Fruit fly (Drosophila melanogaster) whole organism, wandering third instar larva: Measurements from ENCODE around the gene CG42717.

ENCODE experiments used
- CG32264 ChIP-seq: fragments of 200-800 bp; sonication (Bioruptor generic); optimal IDR thresholded peaks from 2 replicates; lab custom pipeline; 2016; ENCODE audit warnings: missing biosample characterization, missing genetic modification characterization
- CrebA ChIP-seq: fragments of 200-800 bp; sonication (Bioruptor generic); optimal IDR thresholded peaks from 2 replicates; lab custom pipeline; 2016; ENCODE audit warnings: missing biosample characterization, mild to moderate bottlenecking, missing genetic modification characterization, borderline replicate concordance
- Dfd ChIP-seq: fragments of >200 bp; optimal IDR thresholded peaks from 2 replicates; lab custom pipeline; 2017; ENCODE audit warnings: missing biosample characterization, missing genetic modification characterization
- HLH106 ChIP-seq: fragments of 200-800 bp; optimal IDR thresholded peaks from 3 replicates; lab custom pipeline; 2019; ENCODE audit warnings: missing biosample characterization, mild to moderate bottlenecking, missing genetic modification characterization, moderate library complexity
- Hnf4 ChIP-seq: fragments of 200-800 bp; sonication (Bioruptor generic); optimal IDR thresholded peaks from 2 replicates; lab custom pipeline; 2016; ENCODE audit warnings: missing biosample characterization, mild to moderate bottlenecking, missing genetic modification characterization
- Hr78 ChIP-seq: fragments of >200 bp; optimal IDR thresholded peaks from 2 replicates; lab custom pipeline; 2017; ENCODE audit warnings: missing biosample characterization, missing genetic modification characterization
- Jra ChIP-seq: sonication (Bioruptor generic); optimal IDR thresholded peaks from 2 replicates; lab custom pipeline; 2016; ENCODE audit warnings: missing biosample characterization, missing genetic modification characterization
- Mio ChIP-seq: sonication (Bioruptor generic); optimal IDR thresholded peaks from 2 replicates; lab custom pipeline; 2016; ENCODE audit warnings: missing biosample characterization, missing genetic modification characterization
- Myc ChIP-seq: fragments of >200 bp; optimal IDR thresholded peaks from 2 replicates; lab custom pipeline; 2017
- OdsH ChIP-seq: fragments of 200-800 bp; sonication (Bioruptor generic); optimal IDR thresholded peaks from 2 replicates; lab custom pipeline; 2016; ENCODE audit warnings: missing biosample characterization, mild to moderate bottlenecking, missing genetic modification characterization
- Rel ChIP-seq, 2 experiments: fragments of 200-800 bp; sonication (Bioruptor generic) in 1 of 2; optimal IDR thresholded peaks; 2 replicates in 1 of 2; 3 replicates in 1 of 2; lab custom pipeline; 2016 to 2019; ENCODE audit warnings: mild to moderate bottlenecking in 2 of 2, missing biosample characterization in 2 of 2, missing genetic modification characterization in 2 of 2, moderate library complexity in 1 of 2
- Sp1 ChIP-seq: fragments of 200-800 bp; sonication (Bioruptor generic); optimal IDR thresholded peaks from 3 replicates; lab custom pipeline; 2019; ENCODE audit warnings: missing biosample characterization, mild to moderate bottlenecking, missing genetic modification characterization, moderate library complexity
- Vsx2 ChIP-seq: fragments of 200-300, 225-300 bp; sonication (Bioruptor generic); optimal IDR thresholded peaks from 2 replicates; lab custom pipeline; 2018; ENCODE audit warnings: missing biosample characterization, missing genetic modification characterization; ENCODE audit not compliant: partially characterized antibody
- br ChIP-seq: fragments of 200-800 bp; sonication (Bioruptor generic); optimal IDR thresholded peaks from 2 replicates; lab custom pipeline; 2016; ENCODE audit warnings: missing biosample characterization, missing genetic modification characterization
- brk ChIP-seq: fragments of 200-800 bp; sonication (Bioruptor generic); optimal IDR thresholded peaks from 2 replicates; lab custom pipeline; 2016; ENCODE audit warnings: missing biosample characterization, mild to moderate bottlenecking, missing genetic modification characterization
- dmrt93B ChIP-seq: fragments of 200-800 bp; sonication (Bioruptor generic); optimal IDR thresholded peaks from 2 replicates; lab custom pipeline; 2018; ENCODE audit warnings: missing biosample characterization, mild to moderate bottlenecking, missing genetic modification characterization
- dsf ChIP-seq: sonication (Bioruptor generic); optimal IDR thresholded peaks from 2 replicates; lab custom pipeline; 2016; ENCODE audit warnings: missing biosample characterization, missing genetic modification characterization, borderline replicate concordance
- ey ChIP-seq: fragments of 200-800 bp; sonication (Bioruptor generic); optimal IDR thresholded peaks from 2 replicates; lab custom pipeline; 2016; ENCODE audit warnings: missing biosample characterization, missing genetic modification characterization
- foxo ChIP-seq, 2 experiments: fragments of 200-800 bp; sonication (Bioruptor generic); optimal IDR thresholded peaks; 2 replicates in 1 of 2; 3 replicates in 1 of 2; lab custom pipeline; 2016 to 2017; ENCODE audit warnings: missing biosample characterization in 2 of 2, missing genetic modification characterization in 2 of 2
- fru ChIP-seq: fragments of 200-800 bp; sonication (Bioruptor generic); optimal IDR thresholded peaks from 3 replicates; lab custom pipeline; 2016; ENCODE audit warnings: missing biosample characterization, mild to moderate bottlenecking, missing genetic modification characterization
- h ChIP-seq: fragments of 200-800 bp; sonication (Bioruptor generic); optimal IDR thresholded peaks from 3 replicates; lab custom pipeline; 2016; ENCODE audit warnings: missing biosample characterization, mild to moderate bottlenecking, missing genetic modification characterization
- jim ChIP-seq: fragments of 175-275, 200-325 bp; sonication (Bioruptor generic); optimal IDR thresholded peaks from 2 replicates; lab custom pipeline; 2016; ENCODE audit warnings: missing biosample characterization, mild to moderate bottlenecking, missing genetic modification characterization
- lola ChIP-seq: fragments of >200 bp; optimal IDR thresholded peaks from 2 replicates; lab custom pipeline; 2017; ENCODE audit warnings: missing biosample characterization, missing genetic modification characterization
- psq ChIP-seq: fragments of 200-800 bp; sonication (Bioruptor generic); optimal IDR thresholded peaks from 3 replicates; lab custom pipeline; 2017; ENCODE audit warnings: missing biosample characterization, mild to moderate bottlenecking, missing genetic modification characterization, moderate library complexity
- rgr ChIP-seq: fragments of 200-800 bp; sonication (Bioruptor generic); optimal IDR thresholded peaks from 3 replicates; lab custom pipeline; 2016; ENCODE audit warnings: missing biosample characterization, mild to moderate bottlenecking, missing genetic modification characterization
- sage ChIP-seq: fragments of 200-800 bp; sonication (Bioruptor generic); optimal IDR thresholded peaks from 2 replicates; lab custom pipeline; 2016; ENCODE audit warnings: missing biosample characterization, mild to moderate bottlenecking, missing genetic modification characterization
- sv ChIP-seq: fragments of 200-800 bp; sonication (Bioruptor generic); optimal IDR thresholded peaks from 3 replicates; lab custom pipeline; 2016; ENCODE audit warnings: missing biosample characterization, missing genetic modification characterization
- tai ChIP-seq: sonication (Bioruptor generic); optimal IDR thresholded peaks from 2 replicates; lab custom pipeline; 2016; ENCODE audit warnings: missing biosample characterization, missing genetic modification characterization
- woc ChIP-seq: sonication (Bioruptor generic); optimal IDR thresholded peaks from 2 replicates; lab custom pipeline; 2016; ENCODE audit warnings: missing biosample characterization, mild to moderate bottlenecking, missing genetic modification characterization

Gene CG42717

DNA sequence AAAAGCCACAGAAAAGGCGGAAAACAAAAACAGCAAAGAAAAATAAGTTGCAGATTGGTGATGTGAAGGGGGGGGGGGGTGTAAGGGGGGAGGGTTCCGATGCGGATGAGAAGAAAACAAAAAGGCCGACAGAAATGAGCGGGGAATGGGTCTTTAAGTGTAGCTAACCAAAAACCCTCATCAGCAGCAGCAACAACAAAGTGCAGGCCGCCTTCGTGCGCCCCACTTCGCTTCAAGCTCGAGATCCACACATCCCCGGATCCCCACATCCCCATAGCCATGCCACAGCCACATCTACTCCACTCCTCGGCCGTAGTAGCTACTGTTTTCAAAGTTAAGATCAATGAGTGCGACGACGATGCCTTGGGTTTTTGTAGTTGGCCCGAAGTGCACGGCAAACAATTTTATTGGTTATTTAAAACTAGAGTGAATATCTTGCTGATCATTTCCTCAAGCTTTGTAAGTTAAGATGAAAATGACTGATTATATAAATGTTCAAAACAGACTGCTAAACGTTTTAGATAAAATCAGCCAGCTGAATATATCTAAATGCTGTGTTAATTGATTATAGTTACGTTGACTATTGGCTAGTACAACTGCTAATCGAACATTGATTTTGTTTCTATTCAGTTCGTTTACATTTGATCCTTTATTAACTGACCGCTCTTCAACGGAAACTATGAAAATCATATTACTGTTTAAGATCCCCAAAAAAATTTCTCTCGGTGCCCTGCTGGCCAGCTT, 8.5 kb downstream of the CG42717 start (continued):
- TF ChIP-seq sage (GFP tag; lab: Kevin White, UChicago) (no peak), Rel (GFP tag; optimal IDR thresholded peaks at IDR 0.05; lab: Kevin White, UChicago) (no peak), Rel (tag; optimal IDR thresholded peaks at IDR 0.05; lab: Kevin White, UChicago) (no peak), Myc (lab: Kevin White, UChicago) (no peak), CrebA (GFP tag; lab: Kevin White, UChicago) (no peak), Mio (GFP tag; lab: Kevin White, UChicago) (no peak), sv (GFP tag; lab: Kevin White, UChicago) (no peak), jim (no peak), HLH106 (tag; lab: Kevin White, UChicago) (peak; percentile 61), Hr78 (no peak), rgr (peak; percentile 38), tai (GFP tag; lab: Kevin White, UChicago) (peak; percentile 41)

DNA sequence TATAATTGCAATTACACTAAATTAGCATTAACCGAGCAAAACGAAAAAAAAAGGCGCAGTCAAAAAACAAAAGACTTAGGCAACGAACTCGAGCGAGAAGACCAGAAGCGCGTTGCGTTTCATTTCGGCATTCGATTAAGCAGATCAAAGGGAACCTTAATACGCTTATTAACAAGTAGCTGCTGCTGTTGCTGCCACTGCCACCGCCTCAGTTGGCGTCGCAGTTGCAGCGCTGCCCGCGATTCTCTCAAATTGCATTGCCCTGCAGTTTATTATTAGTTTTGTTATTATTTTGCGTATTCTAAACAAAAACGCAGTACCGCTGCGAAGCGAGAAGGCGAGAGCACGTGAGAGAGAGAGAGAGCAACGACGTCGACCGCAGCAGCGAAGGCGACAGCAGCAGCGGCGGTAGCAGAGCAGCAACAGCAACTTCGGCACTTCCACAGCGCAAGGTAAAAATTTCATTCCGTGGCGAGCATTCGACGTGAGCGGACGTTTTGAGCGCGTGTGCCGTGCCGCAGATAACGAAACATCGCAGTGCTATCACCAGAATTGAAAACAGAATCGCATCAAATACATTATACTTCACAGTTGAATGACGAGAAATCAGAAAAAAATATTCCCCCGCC, 9.9 kb downstream of the CG42717 start, which contains the start of gene Notum:
Gene Notum (plus strand): TSS at position 461 of the 629 bp plus-strand sequence.
- TF ChIP-seq psq (GFP tag; lab: Kevin White, UChicago) (peak; percentile 32), h (GFP tag; lab: Kevin White, UChicago) (no peak)

DNA sequence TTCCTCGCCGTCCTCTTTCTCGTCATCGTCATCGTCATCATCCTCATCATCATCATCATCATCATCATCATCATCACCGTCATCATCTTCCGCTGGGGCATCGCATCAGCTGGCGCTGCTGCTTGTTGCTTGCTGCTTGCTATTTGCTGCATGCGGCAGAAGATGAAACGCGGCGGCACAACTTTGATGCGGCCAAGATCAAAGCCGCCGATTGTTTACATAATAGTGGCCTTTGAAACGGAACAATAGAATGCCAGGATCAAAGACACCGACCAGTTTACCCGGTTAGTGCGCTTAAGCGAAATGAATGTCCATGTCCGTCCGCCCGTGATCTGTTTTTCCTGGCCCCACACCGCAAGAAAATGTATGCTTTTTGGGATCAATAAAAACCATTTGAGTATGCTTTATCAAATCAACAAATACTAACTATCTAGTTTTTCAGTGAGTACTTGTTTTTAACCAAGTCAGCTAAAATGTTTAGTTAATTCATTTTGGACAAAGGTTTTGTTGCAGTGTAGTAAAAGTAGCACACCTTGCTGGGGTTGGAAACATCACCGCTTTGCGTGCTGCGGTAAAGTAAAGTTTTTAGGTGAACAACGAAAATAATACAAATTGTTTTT, 11.8 kb downstream of the CG42717 start:
- TF ChIP-seq brk (GFP tag; lab: Kevin White, UChicago), result no peak
- TF ChIP-seq br (GFP tag; lab: Kevin White, UChicago), result peak; percentile 21
- TF ChIP-seq Rel (GFP tag; optimal IDR thresholded peaks at IDR 0.05; lab: Kevin White, UChicago), result no peak
- TF ChIP-seq Rel (tag; optimal IDR thresholded peaks at IDR 0.05; lab: Kevin White, UChicago), result no peak
- TF ChIP-seq HLH106 (tag; lab: Kevin White, UChicago), result peak; percentile 36
- TF ChIP-seq sv (GFP tag; lab: Kevin White, UChicago), result no peak
- TF ChIP-seq woc (GFP tag; lab: Kevin White, UChicago), result peak; percentile 22
- peak; percentile 57 for TF ChIP-seq h (GFP tag; lab: Kevin White, UChicago)
- peak; percentile 25 for TF ChIP-seq rgr
- peak in 1 of 2 experiments; percentile 51 for TF ChIP-seq foxo (GFP tag; optimal IDR thresholded peaks at IDR 0.05; lab: Kevin White, UChicago)
- peak; percentile 2 for TF ChIP-seq Sp1 (GFP tag; lab: Kevin White, UChicago)
- TF ChIP-seq Vsx2, result no peak
- peak; percentile 19 for TF ChIP-seq ey
- peak; percentile 26 for TF ChIP-seq OdsH (GFP tag; lab: Kevin White, UChicago)
- peak; percentile 38 for TF ChIP-seq fru (GFP tag; lab: Kevin White, UChicago)

DNA sequence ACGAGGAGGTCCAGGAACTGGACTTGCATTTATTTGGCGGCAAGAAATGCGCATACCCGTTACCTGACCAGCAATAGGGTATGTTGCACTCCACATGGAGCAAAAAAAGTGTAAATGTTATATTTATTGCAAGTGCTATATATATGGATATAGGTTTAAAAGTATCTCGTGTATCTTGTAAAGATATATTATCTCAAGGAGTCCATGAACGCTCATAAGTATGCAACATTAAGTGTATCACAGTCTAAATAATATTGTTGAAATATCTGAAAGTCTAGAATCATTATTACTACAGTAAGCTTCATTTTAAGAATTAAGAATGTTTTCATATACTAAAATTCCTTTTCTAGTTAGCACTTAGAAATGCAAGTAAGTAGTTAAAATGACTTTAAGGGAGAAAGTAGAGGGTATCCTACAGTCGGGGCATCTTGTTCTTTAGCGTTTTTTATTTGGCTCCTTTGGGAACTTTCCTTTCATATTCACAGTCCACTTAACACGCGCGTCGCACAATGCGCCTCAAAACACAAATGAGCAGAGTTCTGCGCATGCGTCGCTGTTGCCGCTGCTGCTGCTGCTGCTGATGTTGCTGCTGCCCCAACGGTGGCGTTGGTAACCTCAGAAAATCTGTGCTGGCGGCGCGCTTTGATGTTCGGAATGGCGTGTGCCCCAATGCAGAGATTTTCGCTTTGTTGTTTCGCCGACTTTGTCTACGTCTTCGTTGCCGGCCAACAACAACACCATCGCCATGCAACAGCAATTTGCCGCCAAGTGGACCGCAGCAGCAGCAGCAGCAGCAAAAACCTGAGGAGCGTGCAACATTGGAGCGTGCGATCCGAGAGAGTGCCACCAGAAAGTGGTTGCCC, 13.6 kb downstream of the CG42717 start:
- TF ChIP-seq psq (GFP tag; lab: Kevin White, UChicago) (no peak), lola (GFP tag; lab: Kevin White, UChicago) (no peak), h (GFP tag; lab: Kevin White, UChicago) (peak; percentile 12), Jra (GFP tag; lab: Kevin White, UChicago) (no peak), brk (GFP tag; lab: Kevin White, UChicago) (no peak), OdsH (GFP tag; lab: Kevin White, UChicago) (peak; percentile 26), foxo (GFP tag; optimal IDR thresholded peaks at IDR 0.05; lab: Kevin White, UChicago) (peak in 1 of 2 experiments; percentile 41), dsf (GFP tag; lab: Kevin White, UChicago) (no peak), Myc (lab: Kevin White, UChicago) (no peak), dmrt93B (GFP tag; lab: Kevin White, UChicago) (peak; percentile 11), Dfd (GFP tag; lab: Kevin White, UChicago) (peak; percentile 69), Mio (GFP tag; lab: Kevin White, UChicago) (no peak), Hr78 (no peak), HLH106 (tag; lab: Kevin White, UChicago) (peak; percentile 3), CG32264 (GFP tag; lab: Kevin White, UChicago) (no peak), woc (GFP tag; lab: Kevin White, UChicago) (peak; percentile 43), rgr (peak; percentile 6), fru (GFP tag; lab: Kevin White, UChicago) (peak; percentile 22), Sp1 (GFP tag; lab: Kevin White, UChicago) (peak; percentile 40), ey (peak; percentile 32), Hnf4 (GFP tag; lab: Kevin White, UChicago) (no peak)
